Worm (Caenorhabditis elegans) whole organism, young adult: Measurements from ENCODE around the gene pdhk-2.
A peak's percentile ranks its signal among the peaks of the same experiment; 100 is the strongest.

Source experiments
- F10E7.11 ChIP-seq: sonication (generic microtip); optimal IDR thresholded peaks from 2 replicates; lab custom pipeline; 2017; ENCODE audit warnings: mild to moderate bottlenecking, missing genetic modification characterization, moderate library complexity, missing compliant biosample characterization
- F22D6.2 ChIP-seq: sonication (generic microtip); optimal IDR thresholded peaks from 2 replicates; lab custom pipeline; 2016; ENCODE audit warnings: mild to moderate bottlenecking, missing genetic modification characterization, missing compliant biosample characterization
- F57A8.1 ChIP-seq: fragments of 200-800 bp; sonication (Bioruptor generic); optimal IDR thresholded peaks from 2 replicates; lab custom pipeline; 2018; ENCODE audit warnings: mild to moderate bottlenecking, missing genetic modification characterization, moderate library complexity, missing compliant biosample characterization
- F57C9.4 ChIP-seq: sonication (generic microtip); optimal IDR thresholded peaks from 2 replicates; lab custom pipeline; 2017; ENCODE audit warnings: mild to moderate bottlenecking, missing genetic modification characterization, missing compliant biosample characterization
- ama-1 ChIP-seq, 3 experiments: fragments of 150-350 bp in 1 of 3; sonication (generic microtip) in 2 of 3; optimal IDR thresholded peaks; 2 replicates each; lab custom pipeline; 2014 to 2018; ENCODE audit warnings: missing biosample characterization in 2 of 3, missing genetic modification characterization in 2 of 3, missing genetic modification reagents in 2 of 3
- aptf-2 ChIP-seq: fragments of 200-800 bp; sonication (Bioruptor generic); conservative IDR thresholded peaks from 2 replicates; pipeline ENCODE4 v1.3.6; 2022; ENCODE audit warnings: missing genetic modification reagents, missing genetic modification characterization, missing compliant biosample characterization
- atf-7 ChIP-seq: sonication (generic microtip); optimal IDR thresholded peaks from 2 replicates; lab custom pipeline; 2017; ENCODE audit warnings: mild to moderate bottlenecking, missing genetic modification characterization, missing compliant biosample characterization
- attf-5 ChIP-seq: fragments of 200-800 bp; sonication (Bioruptor generic); optimal IDR thresholded peaks from 2 replicates; lab custom pipeline; 2018; ENCODE audit warnings: mild to moderate bottlenecking, missing genetic modification characterization, missing compliant biosample characterization
- cebp-1 ChIP-seq, 2 experiments: fragments of 200-800 bp in 1 of 2; sonication (Bioruptor generic) in 1 of 2; sonication (generic microtip) in 1 of 2; IDR thresholded peaks in 1 of 2; optimal IDR thresholded peaks in 1 of 2; 2 replicates each; pipeline versions ENCODE4 v1.3.6 to Lab custom; 2017 to 2022; ENCODE audit warnings: missing compliant biosample characterization in 2 of 2, missing genetic modification characterization in 2 of 2, mild to moderate bottlenecking in 1 of 2, missing genetic modification reagents in 1 of 2, moderate library complexity in 1 of 2
- chd-7 ChIP-seq: sonication (generic microtip); optimal IDR thresholded peaks from 2 replicates; lab custom pipeline; 2016; ENCODE audit warnings: mild to moderate bottlenecking, missing genetic modification characterization, moderate library complexity, missing compliant biosample characterization
- die-1 ChIP-seq: sonication (generic microtip); optimal IDR thresholded peaks from 2 replicates; lab custom pipeline; 2016; ENCODE audit warnings: missing genotype, mild to moderate bottlenecking, missing genetic modification characterization, missing compliant biosample characterization
- egrh-3 ChIP-seq: fragments of 200-800 bp; sonication (Bioruptor generic); IDR thresholded peaks from 2 replicates; pipeline ENCODE4 v1.3.6; 2022; ENCODE audit warnings: missing genetic modification reagents, missing genetic modification characterization, missing compliant biosample characterization
- ets-4 ChIP-seq: fragments of 200-800 bp; sonication (Bioruptor generic); optimal IDR thresholded peaks from 2 replicates; lab custom pipeline; 2018; ENCODE audit warnings: mild to moderate bottlenecking, missing genetic modification characterization, missing compliant biosample characterization
- fkh-3 ChIP-seq: sonication (generic microtip); optimal IDR thresholded peaks from 2 replicates; lab custom pipeline; 2016; ENCODE audit warnings: mild to moderate bottlenecking, missing genetic modification characterization, missing compliant biosample characterization
- gei-17 ChIP-seq: fragments of 200-800 bp; sonication (Bioruptor generic); optimal IDR thresholded peaks from 2 replicates; lab custom pipeline; 2018; ENCODE audit warnings: mild to moderate bottlenecking, missing genetic modification characterization, missing compliant biosample characterization
- hmg-20 ChIP-seq: fragments of 200-800 bp; sonication (Bioruptor generic); IDR thresholded peaks from 2 replicates; pipeline ENCODE4 v1.3.6; 2022; ENCODE audit warnings: missing genetic modification reagents, missing genetic modification characterization, missing compliant biosample characterization
- hsf-1 ChIP-seq: fragments of 200-800 bp; sonication (Bioruptor generic); IDR thresholded peaks from 2 replicates; pipeline ENCODE4 v1.3.6; 2022; ENCODE audit warnings: missing genetic modification reagents, missing genetic modification characterization, missing compliant biosample characterization
- let-526 ChIP-seq: fragments of 200-800 bp; sonication (Bioruptor generic); IDR thresholded peaks from 2 replicates; pipeline ENCODE4 v1.3.6; 2022; ENCODE audit warnings: missing genetic modification reagents, missing genetic modification characterization, missing compliant biosample characterization
- let-607 ChIP-seq, 2 experiments: fragments of 200-800 bp in 1 of 2; sonication (Bioruptor generic) in 1 of 2; sonication (generic microtip) in 1 of 2; optimal IDR thresholded peaks; 2 replicates each; lab custom pipeline; 2016 to 2018; ENCODE audit warnings: mild to moderate bottlenecking in 2 of 2, missing compliant biosample characterization in 2 of 2, missing genetic modification characterization in 2 of 2, moderate library complexity in 2 of 2, missing genotype in 1 of 2
- lin-26 ChIP-seq: fragments of 200-800 bp; sonication (Bioruptor generic); IDR thresholded peaks from 2 replicates; pipeline ENCODE4 v1.3.6; 2022; ENCODE audit warnings: missing genetic modification reagents, missing genetic modification characterization, missing compliant biosample characterization
- lin-40 ChIP-seq: sonication (generic microtip); optimal IDR thresholded peaks from 2 replicates; lab custom pipeline; 2016; ENCODE audit warnings: missing genetic modification characterization, mild to moderate bottlenecking, missing compliant biosample characterization, missing genotype, missing genetic modification reagents
- lin-54 ChIP-seq: fragments of 200-800 bp; sonication (Bioruptor generic); optimal IDR thresholded peaks from 2 replicates; lab custom pipeline; 2018; ENCODE audit warnings: mild to moderate bottlenecking, missing genetic modification characterization, missing compliant biosample characterization
- mxl-1 ChIP-seq: sonication (generic microtip); optimal IDR thresholded peaks from 2 replicates; lab custom pipeline; 2016; ENCODE audit warnings: missing genetic modification characterization, missing compliant biosample characterization
- nfyb-1 ChIP-seq: fragments of 200-800 bp; sonication (Bioruptor generic); IDR thresholded peaks from 2 replicates; pipeline ENCODE4 v1.3.6; 2022; ENCODE audit warnings: missing genetic modification reagents, missing genetic modification characterization, missing compliant biosample characterization
- nhr-80 ChIP-seq: sonication (generic microtip); optimal IDR thresholded peaks from 2 replicates; lab custom pipeline; 2016; ENCODE audit warnings: missing genetic modification characterization, missing compliant biosample characterization
- rcor-1 ChIP-seq: fragments of 200-800 bp; sonication (Bioruptor generic); IDR thresholded peaks from 2 replicates; pipeline ENCODE4 v1.3.6; 2022; ENCODE audit warnings: missing genetic modification reagents, missing genetic modification characterization, missing compliant biosample characterization
- rpc-1 ChIP-seq, 2 experiments: fragments of 150-350 bp in 1 of 2; sonication (generic microtip) in 1 of 2; optimal IDR thresholded peaks; 2 replicates each; lab custom pipeline; 2014 to 2018; ENCODE audit warnings: missing biosample characterization in 1 of 2, missing genetic modification characterization in 1 of 2, missing genetic modification reagents in 1 of 2, missing genotype in 1 of 2
- sea-2 ChIP-seq: fragments of 200-800 bp; sonication (Bioruptor generic); IDR thresholded peaks from 2 replicates; pipeline ENCODE4 v1.3.6; 2022; ENCODE audit warnings: missing genetic modification characterization, missing compliant biosample characterization
- somi-1 ChIP-seq: fragments of 200-800 bp; sonication (Bioruptor generic); optimal IDR thresholded peaks from 2 replicates; lab custom pipeline; 2018; ENCODE audit warnings: mild to moderate bottlenecking, missing genetic modification characterization, missing compliant biosample characterization
- tbp1 ChIP-seq: fragments of 200-800 bp; sonication (Bioruptor generic); optimal IDR thresholded peaks from 2 replicates; lab custom pipeline; 2018; ENCODE audit warnings: mild to moderate bottlenecking, missing genetic modification characterization, missing compliant biosample characterization
- unc-62 ChIP-seq: fragments of 150-350 bp; optimal IDR thresholded peaks from 2 replicates; lab custom pipeline; 2014; ENCODE audit warnings: missing biosample characterization, missing genetic modification reagents, missing genetic modification characterization
- ztf-22 ChIP-seq: fragments of 200-800 bp; sonication (Bioruptor generic); optimal IDR thresholded peaks from 2 replicates; lab custom pipeline; 2018; ENCODE audit warnings: mild to moderate bottlenecking, missing genetic modification characterization, moderate library complexity, missing compliant biosample characterization
- ztf-26 ChIP-seq: sonication (generic microtip); optimal IDR thresholded peaks from 2 replicates; lab custom pipeline; 2017; ENCODE audit warnings: missing genetic modification characterization, missing compliant biosample characterization
- ztf-3 ChIP-seq: fragments of 200-800 bp; sonication (Bioruptor generic); optimal IDR thresholded peaks from 2 replicates; lab custom pipeline; 2018; ENCODE audit warnings: mild to moderate bottlenecking, missing genetic modification characterization, missing compliant biosample characterization

The pdhk-2 gene

DNA sequence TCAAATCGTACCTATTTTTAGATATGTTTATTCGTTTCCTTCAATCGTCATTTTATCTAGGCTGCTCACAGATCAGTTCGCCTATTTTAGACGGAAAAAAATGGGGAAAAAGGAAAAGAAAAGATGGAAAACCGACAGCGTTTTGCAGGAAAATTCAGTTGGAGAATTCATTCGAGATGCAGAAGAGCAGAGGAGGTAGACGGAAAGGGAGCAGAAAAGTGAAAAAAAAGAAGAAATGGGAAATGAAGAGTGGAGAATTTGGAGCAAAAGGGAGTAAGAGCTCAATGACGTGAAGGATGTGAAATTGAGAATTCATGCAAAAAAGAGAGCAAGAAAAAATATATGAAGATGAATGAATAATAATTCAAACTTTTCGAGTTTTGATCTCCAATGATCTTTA lies 43.3 kb upstream of the pdhk-2 start:
- TF ChIP-seq let-526 (GFP tag; lab: Robert Waterston, UW) = no peak

DNA sequence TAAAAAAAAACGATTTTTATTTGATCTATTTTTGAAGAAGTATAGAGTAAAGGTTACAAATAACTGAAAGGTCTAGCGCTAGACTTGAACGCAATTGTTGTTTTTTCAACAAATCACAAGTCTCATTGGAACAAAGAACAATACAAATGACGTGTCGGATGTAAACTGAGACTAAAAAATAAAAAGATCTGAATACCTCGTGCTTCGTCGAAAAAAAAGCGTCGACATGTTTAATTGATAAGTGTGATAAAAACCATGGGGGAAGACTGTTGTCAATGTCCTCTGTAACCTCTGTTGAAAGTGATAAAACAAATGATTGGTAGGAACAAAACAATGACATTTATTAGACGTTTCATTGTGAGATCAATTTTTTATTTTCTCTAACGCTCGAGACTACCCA lies 41.5 kb upstream of the pdhk-2 start:
- TF ChIP-seq die-1 (peak; percentile 44), rpc-1 (optimal IDR thresholded peaks at IDR 0.05; lab: Kevin White, UChicago) (no peak), rpc-1 (tag; optimal IDR thresholded peaks at IDR 0.05; lab: Kevin White, UChicago) (no peak), gei-17 (no peak), F22D6.2 (tag; lab: Kevin White, UChicago) (peak; percentile 7), nhr-80 (tag; lab: Kevin White, UChicago) (peak; percentile 90), aptf-2 (no peak), tbp1 (GFP tag; lab: Kevin White, UChicago) (peak; percentile 25), rcor-1 (GFP tag; lab: Robert Waterston, UW) (no peak), somi-1 (GFP tag; lab: Kevin White, UChicago) (peak; percentile 65), let-607 (tag; optimal IDR thresholded peaks at IDR 0.05; lab: Kevin White, UChicago) (peak in 1 of 2 experiments; percentile 37), ztf-26 (tag; lab: Kevin White, UChicago) (peak; percentile 75), ztf-3 (no peak), mxl-1 (tag; lab: Kevin White, UChicago) (no peak), fkh-3 (tag; lab: Kevin White, UChicago) (no peak), unc-62 (GFP tag; lab: Kevin White, UChicago) (peak; percentile 44), cebp-1 (GFP tag; IDR thresholded peaks at IDR 0.05; lab: Robert Waterston, UW) (0 out of 2 replicates have a peak, but pooled peaks have one; percentile 35), cebp-1 (tag; optimal IDR thresholded peaks at IDR 0.05; lab: Kevin White, UChicago) (peak; percentile 44), attf-5 (GFP tag; lab: Kevin White, UChicago) (peak; percentile 49), nfyb-1 (peak; percentile 23; the same call in 1 of the 2 replicates), lin-40 (peak; percentile 44), ztf-22 (GFP tag; lab: Kevin White, UChicago) (peak; percentile 30), atf-7 (tag; lab: Kevin White, UChicago) (peak; percentile 47)

DNA sequence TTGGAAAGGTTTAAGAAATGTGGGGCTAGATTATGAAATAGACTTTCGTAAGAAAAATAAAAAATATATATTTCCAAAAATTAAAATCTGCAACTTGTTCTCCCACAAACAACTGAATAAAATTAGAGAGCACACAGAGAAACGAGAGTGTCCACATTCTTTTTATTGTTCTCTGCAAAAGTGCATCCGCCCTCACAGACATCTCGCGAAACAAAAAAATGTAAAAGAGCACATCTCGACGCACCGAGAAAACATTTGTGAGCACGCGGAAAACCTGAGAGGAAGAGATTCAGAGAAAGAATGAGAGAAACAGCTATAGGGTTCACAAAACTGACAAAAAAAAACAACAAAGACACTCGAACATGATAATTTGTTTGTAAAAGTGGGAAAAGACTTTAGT lies 40.9 kb upstream of the pdhk-2 start:
- TF ChIP-seq cebp-1 (GFP tag; IDR thresholded peaks at IDR 0.05; lab: Robert Waterston, UW) = no peak
- TF ChIP-seq cebp-1 (tag; optimal IDR thresholded peaks at IDR 0.05; lab: Kevin White, UChicago) = peak; percentile 68
- TF ChIP-seq hmg-20 (GFP tag; lab: Robert Waterston, UW) = no peak

DNA sequence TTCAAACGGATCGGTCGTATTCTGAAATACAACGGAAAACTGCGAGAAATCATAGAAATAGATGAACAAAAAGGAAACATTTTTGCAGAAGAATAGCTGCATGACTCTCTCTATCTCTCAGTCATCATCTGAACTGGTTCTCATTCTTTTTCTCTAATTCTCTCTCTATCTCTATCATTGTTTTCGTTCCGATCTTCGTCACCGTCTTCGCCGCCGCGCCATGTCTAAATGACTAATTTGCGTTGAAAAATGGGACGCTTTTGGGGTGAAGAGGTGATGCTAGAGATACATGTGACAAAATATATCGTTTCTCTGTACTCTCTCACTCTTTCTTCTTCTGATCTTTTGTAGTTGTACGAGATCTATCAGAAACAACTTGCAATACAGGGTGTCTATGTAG lies 39.3 kb upstream of the pdhk-2 start:
- TF ChIP-seq ama-1 (optimal IDR thresholded peaks at IDR 0.05; lab: Kevin White, UChicago) = no peak
- TF ChIP-seq ama-1 (GFP tag; optimal IDR thresholded peaks at IDR 0.05; lab: Kevin White, UChicago) = no peak
- TF ChIP-seq egrh-3 = no peak
- TF ChIP-seq hsf-1 = no peak
- TF ChIP-seq F57C9.4 (tag; lab: Kevin White, UChicago) = no peak
- peak; percentile 61 for TF ChIP-seq lin-40
- TF ChIP-seq chd-7 (tag; lab: Kevin White, UChicago) = peak; percentile 16
- no peak for TF ChIP-seq sea-2 (GFP tag; lab: Robert Waterston, UW)
- no peak for TF ChIP-seq cebp-1 (GFP tag; IDR thresholded peaks at IDR 0.05; lab: Robert Waterston, UW)
- TF ChIP-seq cebp-1 (tag; optimal IDR thresholded peaks at IDR 0.05; lab: Kevin White, UChicago) = peak; percentile 27
- TF ChIP-seq somi-1 (GFP tag; lab: Kevin White, UChicago) = peak; percentile 60
- TF ChIP-seq F57A8.1 (GFP tag; lab: Kevin White, UChicago) = no peak
- peak; percentile 60 for TF ChIP-seq ztf-26 (tag; lab: Kevin White, UChicago)

DNA sequence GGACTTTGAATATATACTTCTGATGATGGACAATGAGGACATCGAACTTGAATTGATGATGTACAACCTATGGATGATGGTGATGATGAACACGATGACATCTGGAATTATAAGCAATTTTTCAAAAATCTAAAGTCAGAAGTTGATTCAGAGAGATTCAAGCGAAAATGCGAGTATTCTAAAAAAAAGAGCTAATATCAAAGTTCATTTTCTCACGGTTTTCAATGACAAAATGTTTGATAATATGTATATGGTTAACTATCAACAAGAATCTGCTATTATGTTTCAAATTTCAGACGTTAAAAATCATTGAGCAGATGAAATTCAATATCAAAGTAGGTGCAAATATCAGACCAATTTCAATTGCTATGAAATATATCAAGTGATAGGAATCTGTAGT lies 38.7 kb upstream of the pdhk-2 start, which contains the start of gene K02D10.4:
Gene K02D10.4 (minus strand): TSS at position 101 of the 400 bp plus-strand sequence.
- no peak for TF ChIP-seq F10E7.11
- TF ChIP-seq lin-26 = no peak
- TF ChIP-seq ets-4 (GFP tag; lab: Kevin White, UChicago) = no peak
- TF ChIP-seq lin-54 (GFP tag; lab: Kevin White, UChicago) = no peak
